Fruit fly (Drosophila melanogaster) whole organism, wandering third instar larva: Measurements from ENCODE around the gene CG13077.

Experiments
- CrebA ChIP-seq: fragments of 200-800 bp; sonication (Bioruptor generic); optimal IDR thresholded peaks from 2 replicates; lab custom pipeline; 2016; ENCODE audit warnings: missing biosample characterization, mild to moderate bottlenecking, missing genetic modification characterization, borderline replicate concordance
- Hr83 ChIP-seq: fragments of 200-300 bp; sonication (Bioruptor generic); optimal IDR thresholded peaks from 2 replicates; lab custom pipeline; 2016; ENCODE audit warnings: missing biosample characterization, mild to moderate bottlenecking, missing genetic modification characterization, moderate library complexity; ENCODE audit not compliant: poor library complexity, severe bottlenecking
- Mio ChIP-seq: sonication (Bioruptor generic); optimal IDR thresholded peaks from 2 replicates; lab custom pipeline; 2016; ENCODE audit warnings: missing biosample characterization, missing genetic modification characterization
- OdsH ChIP-seq: fragments of 200-800 bp; sonication (Bioruptor generic); optimal IDR thresholded peaks from 2 replicates; lab custom pipeline; 2016; ENCODE audit warnings: missing biosample characterization, mild to moderate bottlenecking, missing genetic modification characterization
- Sp1 ChIP-seq: fragments of 200-800 bp; sonication (Bioruptor generic); optimal IDR thresholded peaks from 3 replicates; lab custom pipeline; 2019; ENCODE audit warnings: missing biosample characterization, mild to moderate bottlenecking, missing genetic modification characterization, moderate library complexity
- br ChIP-seq: fragments of 200-800 bp; sonication (Bioruptor generic); optimal IDR thresholded peaks from 2 replicates; lab custom pipeline; 2016; ENCODE audit warnings: missing biosample characterization, missing genetic modification characterization
- foxo ChIP-seq, 2 experiments: fragments of 200-800 bp; sonication (Bioruptor generic); optimal IDR thresholded peaks; 2 replicates in 1 of 2; 3 replicates in 1 of 2; lab custom pipeline; 2016 to 2017; ENCODE audit warnings: missing biosample characterization in 2 of 2, missing genetic modification characterization in 2 of 2
- h ChIP-seq: fragments of 200-800 bp; sonication (Bioruptor generic); optimal IDR thresholded peaks from 3 replicates; lab custom pipeline; 2016; ENCODE audit warnings: missing biosample characterization, mild to moderate bottlenecking, missing genetic modification characterization
- woc ChIP-seq: sonication (Bioruptor generic); optimal IDR thresholded peaks from 2 replicates; lab custom pipeline; 2016; ENCODE audit warnings: missing biosample characterization, mild to moderate bottlenecking, missing genetic modification characterization

DNA sequence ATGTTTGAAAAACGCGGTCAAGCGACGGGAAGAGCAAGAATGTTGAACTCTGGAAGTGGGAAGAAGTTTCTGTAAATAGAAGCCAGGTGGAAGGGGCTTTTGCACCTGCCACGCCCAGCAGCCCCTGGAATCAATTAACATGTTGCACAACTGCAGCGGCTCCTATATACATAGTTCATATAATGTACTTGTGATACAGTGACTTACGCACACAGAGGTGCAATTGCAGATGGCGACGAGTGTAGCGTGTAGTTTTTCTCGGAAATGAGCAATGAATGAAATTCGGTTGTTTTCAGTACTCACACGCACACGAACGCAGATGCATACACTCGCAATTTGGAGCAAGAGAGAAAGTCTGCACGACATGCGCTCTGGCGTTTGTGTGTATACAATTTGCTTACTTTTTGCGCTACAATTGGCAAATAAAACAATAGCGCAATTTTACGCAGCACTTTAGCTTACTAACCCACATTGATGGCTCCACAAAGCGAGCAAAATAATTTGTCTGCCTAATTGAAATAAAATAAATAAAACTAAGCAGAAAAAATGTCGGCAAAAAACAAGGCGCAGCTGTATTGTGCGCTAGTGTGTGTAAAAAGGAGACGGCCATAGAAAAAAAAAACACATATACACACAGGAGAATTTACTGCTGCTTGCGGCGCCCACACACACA, 10.8 kb downstream of the CG13077 start:
- TF ChIP-seq Hr83 (GFP tag; lab: Kevin White, UChicago) (no peak), Mio (GFP tag; lab: Kevin White, UChicago) (no peak), OdsH (GFP tag; lab: Kevin White, UChicago) (no peak), Sp1 (GFP tag; lab: Kevin White, UChicago) (no peak), foxo (GFP tag; optimal IDR thresholded peaks at IDR 0.05; lab: Kevin White, UChicago) (no peak), CrebA (GFP tag; lab: Kevin White, UChicago) (no peak), woc (GFP tag; lab: Kevin White, UChicago) (no peak), br (peak; percentile 15), h (GFP tag; lab: Kevin White, UChicago) (peak; percentile 5)
